Fruit fly (Drosophila melanogaster) whole organism, embryonic: ENCODE data around the gene wls.

Experiments used
- Atf3 ChIP-seq: fragments of 200-800 bp; sonication (Bioruptor generic); optimal IDR thresholded peaks from 3 replicates; lab custom pipeline; 2016; ENCODE audit warnings: missing biosample characterization, missing genetic modification characterization
- CG11560 ChIP-seq: fragments of 200-800 bp; sonication (Bioruptor generic); IDR thresholded peaks from 3 replicates; pipeline ENCODE4 v1.3.6; 2022; ENCODE audit warnings: missing biosample characterization, missing genetic modification characterization
- CG12236 ChIP-seq: fragments of 200-800 bp; sonication (Bioruptor generic); optimal IDR thresholded peaks from 2 replicates; lab custom pipeline; 2016; ENCODE audit warnings: missing biosample characterization, missing genetic modification characterization
- CG1233 ChIP-seq: fragments of 200-800 bp; sonication (Bioruptor generic); optimal IDR thresholded peaks from 4 replicates; lab custom pipeline; 2018; ENCODE audit warnings: missing biosample characterization, mild to moderate bottlenecking, missing genetic modification characterization
- CG13424 ChIP-seq: fragments of 200-800 bp; sonication (Bioruptor generic); optimal IDR thresholded peaks from 2 replicates; lab custom pipeline; 2019; ENCODE audit warnings: missing biosample characterization, mild to moderate bottlenecking, missing genetic modification characterization, moderate library complexity
- CG13624 ChIP-seq: fragments of 200-800 bp; sonication (Bioruptor generic); optimal IDR thresholded peaks from 2 replicates; lab custom pipeline; 2016; ENCODE audit warnings: missing biosample characterization, missing genetic modification characterization
- CG13894 ChIP-seq: fragments of 200-800 bp; sonication (Bioruptor generic); optimal IDR thresholded peaks from 3 replicates; lab custom pipeline; 2018; ENCODE audit warnings: missing biosample characterization, mild to moderate bottlenecking, missing genetic modification characterization, moderate library complexity
- CG14014 ChIP-seq: fragments of 200-800 bp; sonication (Bioruptor generic); IDR thresholded peaks from 2 replicates; pipeline ENCODE4 v1.3.6; 2022; ENCODE audit warnings: missing biosample characterization, missing genetic modification characterization
- CG14965 ChIP-seq: fragments of 200-800 bp; sonication (Bioruptor generic); optimal IDR thresholded peaks from 2 replicates; lab custom pipeline; 2016; ENCODE audit warnings: missing biosample characterization, missing genetic modification characterization, borderline replicate concordance
- CG1647 ChIP-seq: fragments of 200-800 bp; sonication (Bioruptor generic); optimal IDR thresholded peaks from 3 replicates; lab custom pipeline; 2016; ENCODE audit warnings: missing biosample characterization, missing genetic modification characterization
- CG18476 ChIP-seq: fragments of 200-800 bp; sonication (Bioruptor generic); optimal IDR thresholded peaks from 2 replicates; lab custom pipeline; 2016; ENCODE audit warnings: missing biosample characterization, mild to moderate bottlenecking, missing genetic modification characterization
- CG2875 ChIP-seq: fragments of 200-800 bp; sonication (Bioruptor generic); optimal IDR thresholded peaks from 2 replicates; lab custom pipeline; 2017; ENCODE audit warnings: missing biosample characterization, mild to moderate bottlenecking, missing genetic modification characterization, missing genetic modification reagents
- CG30403 ChIP-seq: fragments of 200-800 bp; sonication (Bioruptor generic); optimal IDR thresholded peaks from 3 replicates; lab custom pipeline; 2016; ENCODE audit warnings: missing biosample characterization, missing genetic modification characterization
- CG3995 ChIP-seq: fragments of 200-800 bp; sonication (Bioruptor generic); optimal IDR thresholded peaks from 3 replicates; lab custom pipeline; 2016; ENCODE audit warnings: missing biosample characterization, missing genetic modification characterization
- CG6689 ChIP-seq: fragments of 200-800 bp; sonication (Bioruptor generic); IDR thresholded peaks from 2 replicates; pipeline ENCODE4 v1.3.6; 2022; ENCODE audit warnings: missing biosample characterization, missing genetic modification characterization
- Camta ChIP-seq: fragments of 200-800 bp; sonication (Bioruptor generic); optimal IDR thresholded peaks from 2 replicates; lab custom pipeline; 2016; ENCODE audit warnings: missing biosample characterization, missing genetic modification characterization
- D19A ChIP-seq: fragments of 200-800 bp; optimal IDR thresholded peaks from 3 replicates; lab custom pipeline; 2019; ENCODE audit warnings: missing biosample characterization, mild to moderate bottlenecking, missing genetic modification characterization, moderate library complexity
- Fer1 ChIP-seq: fragments of 200-800 bp; sonication (Bioruptor generic); optimal IDR thresholded peaks from 2 replicates; lab custom pipeline; 2017; ENCODE audit warnings: missing biosample characterization, mild to moderate bottlenecking, missing genetic modification characterization
- HmgD ChIP-seq: fragments of 200-800 bp; sonication (Bioruptor generic); optimal IDR thresholded peaks from 3 replicates; lab custom pipeline; 2016; ENCODE audit warnings: missing biosample characterization, missing genetic modification characterization
- Hmr ChIP-seq: fragments of 200-800 bp; sonication (Bioruptor generic); optimal IDR thresholded peaks from 3 replicates; lab custom pipeline; 2017; ENCODE audit warnings: mild to moderate bottlenecking, missing biosample characterization, missing genetic modification reagents, missing genetic modification characterization
- Jarid2 ChIP-seq: fragments of 200-800 bp; sonication (Bioruptor generic); optimal IDR thresholded peaks from 3 replicates; lab custom pipeline; 2017; ENCODE audit warnings: mild to moderate bottlenecking, missing biosample characterization, missing genetic modification reagents, missing genetic modification characterization
- MBD-R2 ChIP-seq: fragments of 200-800 bp; sonication (Bioruptor generic); IDR thresholded peaks from 2 replicates; pipeline ENCODE4 v1.3.6; 2022; ENCODE audit warnings: missing biosample characterization, missing genetic modification characterization
- Med ChIP-seq: fragments of 200-800 bp; sonication (Bioruptor generic); peaks from one replicate; lab custom pipeline; 2016; ENCODE audit warnings: missing biosample characterization, missing genetic modification characterization, mild to moderate bottlenecking, inconsistent platforms, moderate library complexity
- NC2β ChIP-seq: fragments of 200-800 bp; sonication (Bioruptor generic); optimal IDR thresholded peaks from 2 replicates; lab custom pipeline; 2016; ENCODE audit warnings: missing biosample characterization, missing genetic modification characterization
- Sox100B ChIP-seq: fragments of 200-800 bp; sonication (Bioruptor generic); optimal IDR thresholded peaks from 3 replicates; lab custom pipeline; 2018; ENCODE audit warnings: missing biosample characterization, mild to moderate bottlenecking, missing genetic modification characterization
- Usf ChIP-seq: fragments of 200-800 bp; sonication (Bioruptor generic); optimal IDR thresholded peaks from 2 replicates; lab custom pipeline; 2017; ENCODE audit warnings: missing genotype, missing biosample characterization, missing genetic modification characterization
- bsh ChIP-seq, 2 experiments: fragments of 200-800 bp; sonication (Bioruptor generic); optimal IDR thresholded peaks; 2 replicates each; lab custom pipeline; 2017 to 2018; ENCODE audit warnings: mild to moderate bottlenecking in 2 of 2, missing biosample characterization in 2 of 2, missing genetic modification characterization in 2 of 2, moderate library complexity in 1 of 2
- emc ChIP-seq: fragments of 200-800 bp; sonication (Bioruptor generic); optimal IDR thresholded peaks from 2 replicates; lab custom pipeline; 2016; ENCODE audit warnings: missing biosample characterization, missing genetic modification characterization
- eve ChIP-seq, 2 experiments: fragments of >200 bp; optimal IDR thresholded peaks; 2 replicates each; lab custom pipeline; 2017; ENCODE audit warnings: missing biosample characterization in 2 of 2, missing genetic modification characterization in 2 of 2
- eyg ChIP-seq: fragments of 200-800 bp; sonication (Bioruptor generic); optimal IDR thresholded peaks from 3 replicates; lab custom pipeline; 2016; ENCODE audit warnings: missing biosample characterization, missing genetic modification characterization
- fd96Cb ChIP-seq: fragments of 200-800 bp; sonication (Bioruptor generic); optimal IDR thresholded peaks from 2 replicates; lab custom pipeline; 2018; ENCODE audit warnings: missing biosample characterization, mild to moderate bottlenecking, missing genetic modification characterization, moderate library complexity
- gem ChIP-seq: fragments of 200-800 bp; sonication (Bioruptor generic); optimal IDR thresholded peaks from 2 replicates; lab custom pipeline; 2019; ENCODE audit warnings: missing biosample characterization, mild to moderate bottlenecking, missing genetic modification characterization, moderate library complexity
- h ChIP-seq: fragments of >200 bp; optimal IDR thresholded peaks from 2 replicates; lab custom pipeline; 2017
- ind ChIP-seq: fragments of 200-800 bp; sonication (Bioruptor generic); optimal IDR thresholded peaks from 3 replicates; lab custom pipeline; 2016; ENCODE audit warnings: missing biosample characterization, missing genetic modification characterization
- lmd ChIP-seq: fragments of 200-800 bp; sonication (Bioruptor generic); IDR thresholded peaks from 2 replicates; pipeline ENCODE4 v1.3.6; 2022; ENCODE audit warnings: missing biosample characterization, missing genetic modification characterization
- mirr ChIP-seq: fragments of 200-800 bp; sonication (Bioruptor generic); optimal IDR thresholded peaks from 3 replicates; lab custom pipeline; 2018; ENCODE audit warnings: missing biosample characterization, mild to moderate bottlenecking, missing genetic modification characterization
- nerfin-2 ChIP-seq: fragments of 200-800 bp; sonication (Bioruptor generic); IDR thresholded peaks from 2 replicates; pipeline ENCODE4 v1.3.6; 2022; ENCODE audit warnings: missing biosample characterization, missing genetic modification characterization; ENCODE audit not compliant: partially characterized antibody
- otp ChIP-seq: fragments of 200-800 bp; sonication (Bioruptor generic); IDR thresholded peaks from 3 replicates; pipeline ENCODE4, ENCODE4 v1.3.6; 2022; ENCODE audit warnings: missing biosample characterization, missing genetic modification characterization
- pfk ChIP-seq: fragments of 200-800 bp; sonication (Bioruptor generic); optimal IDR thresholded peaks from 2 replicates; lab custom pipeline; 2018; ENCODE audit warnings: missing biosample characterization, mild to moderate bottlenecking, missing genetic modification characterization, moderate library complexity
- pnt ChIP-seq: fragments of 200-800 bp; sonication (Bioruptor generic); optimal IDR thresholded peaks from 3 replicates; lab custom pipeline; 2016; ENCODE audit warnings: missing biosample characterization, missing genetic modification characterization
- salm ChIP-seq: fragments of 200-800 bp; sonication (Bioruptor generic); optimal IDR thresholded peaks from 2 replicates; lab custom pipeline; 2018; ENCODE audit warnings: missing biosample characterization, mild to moderate bottlenecking, missing genetic modification characterization
- schlank ChIP-seq: fragments of 200-800 bp; sonication (Bioruptor generic); optimal IDR thresholded peaks from 2 replicates; lab custom pipeline; 2018; ENCODE audit warnings: missing biosample characterization, mild to moderate bottlenecking, missing genetic modification characterization
- sim ChIP-seq: fragments of 200-800 bp; sonication (Bioruptor generic); IDR thresholded peaks from 2 replicates; pipeline ENCODE4 v1.3.6; 2022; ENCODE audit warnings: missing biosample characterization, missing genetic modification characterization
- slou ChIP-seq: fragments of 200-800 bp; sonication (Bioruptor generic); optimal IDR thresholded peaks from 3 replicates; lab custom pipeline; 2016; ENCODE audit warnings: missing biosample characterization, missing genetic modification characterization
- sqz ChIP-seq: fragments of 200-800 bp; sonication (Bioruptor generic); optimal IDR thresholded peaks from 3 replicates; lab custom pipeline; 2018; ENCODE audit warnings: missing biosample characterization, mild to moderate bottlenecking, missing genetic modification characterization
- tap ChIP-seq: fragments of 200-800 bp; optimal IDR thresholded peaks from 3 replicates; lab custom pipeline; 2019; ENCODE audit warnings: missing biosample characterization, mild to moderate bottlenecking, missing genetic modification characterization, moderate library complexity
- trem ChIP-seq: fragments of 200-800 bp; optimal IDR thresholded peaks from 3 replicates; lab custom pipeline; 2019; ENCODE audit warnings: missing biosample characterization, mild to moderate bottlenecking, missing genetic modification characterization, moderate library complexity
- unc-4 ChIP-seq: fragments of 200-800 bp; sonication (Bioruptor generic); IDR thresholded peaks from 2 replicates; pipeline ENCODE4 v1.3.6; 2022; ENCODE audit warnings: missing biosample characterization, missing genetic modification characterization; ENCODE audit not compliant: partially characterized antibody
- wdn ChIP-seq: fragments of 200-800 bp; sonication (Bioruptor generic); IDR thresholded peaks from 2 replicates; pipeline ENCODE4 v1.3.6; 2022; ENCODE audit warnings: missing biosample characterization, missing genetic modification characterization

Gene wls

DNA sequence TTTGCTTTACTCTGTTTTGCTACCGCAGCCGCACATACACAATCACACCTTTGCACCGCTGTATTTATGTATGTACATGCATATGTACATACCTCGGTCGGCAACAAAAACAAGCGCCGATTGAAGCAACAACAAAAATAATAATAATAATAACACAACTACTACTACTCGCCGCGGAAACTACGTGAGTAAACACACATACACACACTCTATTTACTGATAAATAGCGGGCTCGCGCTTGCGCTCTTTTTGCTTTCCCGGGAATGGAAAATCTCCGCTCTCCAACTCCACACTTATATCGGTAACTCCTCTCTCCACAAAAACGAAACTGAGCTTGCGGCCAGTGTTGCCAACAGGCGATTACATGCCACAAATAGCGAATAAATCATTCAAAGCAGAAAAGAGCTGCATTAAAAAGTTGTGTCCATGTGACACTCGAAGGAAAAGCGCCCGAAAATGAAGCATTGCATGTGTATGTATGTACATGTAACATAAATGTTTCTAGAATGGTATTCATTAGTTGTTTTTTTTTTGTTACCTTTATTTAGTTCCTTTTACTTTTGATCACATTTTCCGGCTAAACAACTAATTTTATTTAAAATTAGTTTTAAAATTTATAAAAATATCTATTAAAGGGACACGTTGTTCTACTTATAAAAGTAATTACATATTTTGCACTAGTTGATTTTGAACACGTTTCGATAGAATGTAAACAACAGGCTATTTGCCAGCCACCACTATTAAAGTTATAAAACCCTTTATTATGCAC, 50.6 kb downstream of the wls start (continued):
- TF ChIP-seq Jarid2 (GFP tag; lab: Kevin White, UChicago) (no peak), salm (tag; lab: Kevin White, UChicago) (peak; percentile 37), mirr (peak; percentile 96), pfk (GFP tag; lab: Kevin White, UChicago) (peak; percentile 82), sim (peak; percentile 77), CG6689 (GFP tag; lab: Robert Waterston, UW) (peak; percentile 61), slou (GFP tag; lab: Kevin White, UChicago) (peak; percentile 22), tap (peak; percentile 66), emc (no peak), nerfin-2 (no peak), ind (GFP tag; lab: Kevin White, UChicago) (no peak), CG14014 (peak; percentile 74; the same call in 1 of the 2 replicates), D19A (tag; lab: Kevin White, UChicago) (peak; percentile 53), HmgD (GFP tag; lab: Kevin White, UChicago) (peak; percentile 35), CG13624 (GFP tag; lab: Kevin White, UChicago) (peak; percentile 37), Fer1 (peak; percentile 91), bsh (GFP tag; optimal IDR thresholded peaks at IDR 0.05; lab: Kevin White, UChicago) (peak; percentile 52 to 66), Med (GFP tag; lab: Kevin White, UChicago) (peak; percentile 92), CG14965 (GFP tag; lab: Kevin White, UChicago) (no peak), Usf (GFP tag; lab: Kevin White, UChicago) (no peak), CG1233 (peak; percentile 91), CG1647 (GFP tag; lab: Kevin White, UChicago) (peak; percentile 47), lmd (GFP tag; lab: Robert Waterston, UW) (no peak; the same call in 1 of the 2 replicates), sqz (GFP tag; lab: Kevin White, UChicago) (peak; percentile 82), pnt (GFP tag; lab: Kevin White, UChicago) (peak; percentile 48), trem (tag; lab: Kevin White, UChicago) (no peak), CG11560 (no peak), CG12236 (GFP tag; lab: Kevin White, UChicago) (peak; percentile 83), fd96Cb (tag; lab: Kevin White, UChicago) (no peak), eyg (GFP tag; lab: Kevin White, UChicago) (peak; percentile 33), otp (peak; percentile 65; the same call in 1 of the 3 replicates), NC2β (GFP tag; lab: Kevin White, UChicago) (peak; percentile 81), CG13894 (peak; percentile 81), Hmr (GFP tag; lab: Kevin White, UChicago) (peak; percentile 89), Sox100B (GFP tag; lab: Kevin White, UChicago) (peak; percentile 72), wdn (peak; percentile 51; the same call in 1 of the 2 replicates), schlank (tag; lab: Kevin White, UChicago) (peak; percentile 85), CG30403 (GFP tag; lab: Kevin White, UChicago) (peak; percentile 17), Atf3 (GFP tag; lab: Kevin White, UChicago) (peak; percentile 42), CG2875 (GFP tag; lab: Kevin White, UChicago) (peak; percentile 84), unc-4 (GFP tag; lab: Robert Waterston, UW) (0 out of 2 replicates have a peak, but pooled peaks have one; percentile 45), Camta (peak; percentile 77), gem (tag; lab: Kevin White, UChicago) (peak; percentile 63), MBD-R2 (GFP tag; lab: Robert Waterston, UW) (peak; percentile 48; the same call in 1 of the 2 replicates), CG18476 (GFP tag; lab: Kevin White, UChicago) (peak; percentile 46), CG3995 (GFP tag; lab: Kevin White, UChicago) (no peak), CG13424 (peak; percentile 72), eve (GFP tag; optimal IDR thresholded peaks at IDR 0.05; lab: Kevin White, UChicago) (no peak), h (lab: Kevin White, UChicago) (no peak)
